Worm (Caenorhabditis elegans) whole organism, L1 larva: ENCODE results near the gene F10C1.23.

Experiments
- blmp-1 ChIP-seq: fragments of 150-350 bp; optimal IDR thresholded peaks from 2 replicates; lab custom pipeline; 2014; ENCODE audit warnings: missing biosample characterization, missing genetic modification characterization
- hlh-17 ChIP-seq: fragments of 200-800 bp; sonication (Bioruptor generic); optimal IDR thresholded peaks from 2 replicates; lab custom pipeline; 2018; ENCODE audit warnings: missing genetic modification characterization, mild to moderate bottlenecking, missing compliant biosample characterization, moderate library complexity, borderline replicate concordance
- mep-1 ChIP-seq: fragments of 150-350 bp; optimal IDR thresholded peaks from 2 replicates; lab custom pipeline; 2014; ENCODE audit warnings: missing biosample characterization, missing genetic modification characterization

ce11 chrII:5785504-5785903 is 27.7 kb downstream of the F10C1.23 start:
- TF ChIP-seq mep-1 (tag; lab: Kevin White, UChicago) = no peak
- TF ChIP-seq hlh-17 (GFP tag; lab: Kevin White, UChicago) = no peak
- no peak for TF ChIP-seq blmp-1
